Worm (Caenorhabditis elegans) whole organism, L3 larva: ENCODE measurements around the gene T07D3.2.

Source experiments
- ama-1 ChIP-seq: fragments of 150-350 bp; optimal IDR thresholded peaks from 2 replicates; lab custom pipeline; 2018
- egl-27 ChIP-seq: sonication (generic microtip); optimal IDR thresholded peaks from 4 replicates; lab custom pipeline; 2017; ENCODE audit warnings: missing biosample characterization, missing genetic modification reagents, missing genetic modification characterization
- elt-1 ChIP-seq: fragments of 150-350 bp; optimal IDR thresholded peaks from 2 replicates; lab custom pipeline; 2014; ENCODE audit warnings: missing biosample characterization, missing genetic modification characterization
- elt-3 ChIP-seq, 3 experiments: fragments of 150-350 bp in 1 of 3; sonication (generic microtip) in 2 of 3; optimal IDR thresholded peaks; 2 replicates in 2 of 3; 4 replicates in 1 of 3; lab custom pipeline; 2014 to 2017; ENCODE audit warnings: missing biosample characterization in 3 of 3, missing genetic modification characterization in 3 of 3
- mdl-1 ChIP-seq: fragments of 150-350 bp; optimal IDR thresholded peaks from 2 replicates; lab custom pipeline; 2014; ENCODE audit warnings: missing biosample characterization, missing genetic modification characterization
- nfya-1 ChIP-seq: sonication (generic microtip); optimal IDR thresholded peaks from 2 replicates; lab custom pipeline; 2017; ENCODE audit warnings: missing genetic modification characterization, mild to moderate bottlenecking, missing compliant biosample characterization, antibody characterized with exemption, moderate library complexity; ENCODE audit not compliant: insufficient read depth
- nhr-237 ChIP-seq: fragments of 150-350 bp; optimal IDR thresholded peaks from 2 replicates; lab custom pipeline; 2014; ENCODE audit warnings: missing biosample characterization, missing genetic modification characterization
- nhr-43 ChIP-seq: sonication (generic microtip); optimal IDR thresholded peaks from 2 replicates; lab custom pipeline; 2016; ENCODE audit warnings: mild to moderate bottlenecking, missing genetic modification characterization, missing compliant biosample characterization; ENCODE audit not compliant: poor library complexity, severe bottlenecking
- sea-2 ChIP-seq: fragments of 150-350 bp; sonication (generic microtip); optimal IDR thresholded peaks from 4 replicates; lab custom pipeline; 2014; ENCODE audit warnings: missing biosample characterization, missing genetic modification reagents, missing genetic modification characterization
- snpc-4 ChIP-seq: fragments of 150-350 bp; optimal IDR thresholded peaks from 2 replicates; lab custom pipeline; 2014; ENCODE audit warnings: missing biosample characterization, missing genetic modification characterization
- tbx-2 ChIP-seq: sonication (generic microtip); optimal IDR thresholded peaks from 2 replicates; lab custom pipeline; 2016; ENCODE audit warnings: mild to moderate bottlenecking, missing genetic modification characterization, missing compliant biosample characterization
- unc-39 ChIP-seq: sonication (generic microtip); optimal IDR thresholded peaks from 4 replicates; lab custom pipeline; 2017; ENCODE audit warnings: missing biosample characterization, missing genetic modification characterization
- unc-62 ChIP-seq: fragments of 150-350 bp; sonication (generic microtip); optimal IDR thresholded peaks from 4 replicates; lab custom pipeline; 2014; ENCODE audit warnings: missing biosample characterization, missing genetic modification reagents, missing genetic modification characterization
- ztf-4 ChIP-seq: fragments of 150-350 bp; optimal IDR thresholded peaks from 2 replicates; lab custom pipeline; 2014; ENCODE audit warnings: missing biosample characterization, missing genetic modification characterization

- TF ChIP-seq ztf-4 (tag; lab: Kevin White, UChicago): no peak
- TF ChIP-seq elt-3 (tag; optimal IDR thresholded peaks at IDR 0.05; lab: Kevin White, UChicago): no peak
- no peak for TF ChIP-seq nfya-1 (tag; lab: Kevin White, UChicago)
- TF ChIP-seq nhr-237 (tag; lab: Kevin White, UChicago): no peak
- no peak for TF ChIP-seq mdl-1 (tag; lab: Kevin White, UChicago)
- TF ChIP-seq ama-1 (lab: Kevin White, UChicago): no peak
- no peak for TF ChIP-seq unc-62 (GFP tag; lab: Kevin White, UChicago)
- no peak for TF ChIP-seq egl-27
- TF ChIP-seq unc-39 (tag; lab: Kevin White, UChicago): no peak
- TF ChIP-seq snpc-4: no peak
- no peak for TF ChIP-seq tbx-2 (tag; lab: Kevin White, UChicago)
- TF ChIP-seq nhr-43 (tag; lab: Kevin White, UChicago): no peak
- no peak for TF ChIP-seq sea-2 (GFP tag; lab: Kevin White, UChicago)
- TF ChIP-seq elt-1: no peak
Measured at ce11 chrII:948091-948490, 46.4 kb downstream of the T07D3.2 start, which contains the start of gene fbxc-32.
